Fruit fly (Drosophila melanogaster): ENCODE results near the gene TotC.
A peak's percentile ranks its signal among the peaks of the same experiment; 100 is the strongest.

TotC gene

DNA sequence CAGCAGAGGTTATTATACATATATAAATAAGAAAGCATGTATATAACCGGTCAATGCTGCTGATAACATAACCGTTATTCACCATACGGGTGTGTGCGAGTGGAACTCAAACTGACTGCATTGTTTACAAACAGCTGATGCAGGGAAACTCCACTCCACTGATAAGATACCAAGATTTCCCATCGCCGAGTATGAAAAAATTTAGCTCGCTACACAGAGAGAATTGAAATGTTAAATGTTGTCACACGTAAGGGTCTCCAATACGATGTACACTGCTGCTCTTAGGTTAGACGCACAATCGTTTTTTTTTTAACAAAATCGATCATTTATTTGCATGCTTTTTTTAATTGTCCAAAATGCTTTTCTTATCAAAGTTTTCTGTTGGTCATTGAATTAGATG, 39.1 kb upstream of the TotC start:
- no peak for TF ChIP-seq Rx (GFP tag; IDR thresholded peaks at IDR 0.05)
- no peak for TF ChIP-seq bab2 (GFP tag; optimal IDR thresholded peaks at IDR 0.05)
- no peak for TF ChIP-seq btn (GFP tag; optimal IDR thresholded peaks at IDR 0.05)
- no peak for TF ChIP-seq Hand (GFP tag; optimal IDR thresholded peaks at IDR 0.05)
- peak; percentile 22 for TF ChIP-seq chn (GFP tag; optimal IDR thresholded peaks at IDR 0.05)
- no peak for TF ChIP-seq NK7.1 (GFP tag; optimal IDR thresholded peaks at IDR 0.05)
- TF ChIP-seq pum (GFP tag; optimal IDR thresholded peaks at IDR 0.05): no peak
- no peak for TF ChIP-seq Taf1 (GFP tag; IDR thresholded peaks at IDR 0.05)
- TF ChIP-seq Scr (GFP tag; IDR thresholded peaks at IDR 0.05; ENCODE audit: partially characterized antibody): no peak
- TF ChIP-seq gce (GFP tag; IDR thresholded peaks at IDR 0.05): no peak
- TF ChIP-seq MBD-R2 (GFP tag; IDR thresholded peaks at IDR 0.05): no peak
- TF ChIP-seq CG4820 (GFP tag; optimal IDR thresholded peaks at IDR 0.05): no peak
- no peak for TF ChIP-seq CG4617 (GFP tag; optimal IDR thresholded peaks at IDR 0.05; ENCODE audit: borderline replicate concordance)
- TF ChIP-seq CG7372 (GFP tag; IDR thresholded peaks at IDR 0.05): no peak
- TF ChIP-seq pfk (GFP tag; optimal IDR thresholded peaks at IDR 0.05): no peak
- no peak for TF ChIP-seq CG10209 (GFP tag; optimal IDR thresholded peaks at IDR 0.05)
- no peak for TF ChIP-seq eyg (GFP tag; optimal IDR thresholded peaks at IDR 0.05)
- TF ChIP-seq CG7987 (GFP tag; optimal IDR thresholded peaks at IDR 0.05): no peak
- no peak for TF ChIP-seq CG10543 (GFP tag; optimal IDR thresholded peaks at IDR 0.05)
- TF ChIP-seq ara (GFP tag; IDR thresholded peaks at IDR 0.05): no peak
- no peak for TF ChIP-seq CG3847 (GFP tag; IDR thresholded peaks at IDR 0.05)
- peak; percentile 62 for TF ChIP-seq row (GFP tag; IDR thresholded peaks at IDR 0.05)
- TF ChIP-seq CG12744 (GFP tag; optimal IDR thresholded peaks at IDR 0.05): no peak
- TF ChIP-seq CG17802 (tag; optimal IDR thresholded peaks at IDR 0.05): no peak
- TF ChIP-seq CG2120 (GFP tag; optimal IDR thresholded peaks at IDR 0.05): peak; percentile 21
- no peak for TF ChIP-seq Vsx1 (GFP tag; optimal IDR thresholded peaks at IDR 0.05)
- TF ChIP-seq CG4360 (GFP tag; IDR thresholded peaks at IDR 0.05): no peak
- no peak for TF ChIP-seq disco-r (GFP tag; optimal IDR thresholded peaks at IDR 0.05)
- TF ChIP-seq Oli (tag; optimal IDR thresholded peaks at IDR 0.05): peak; percentile 30
- TF ChIP-seq sr (GFP tag; IDR thresholded peaks at IDR 0.05): no peak
- peak; percentile 21 for TF ChIP-seq CoRest (tag; optimal IDR thresholded peaks at IDR 0.05)
- no peak for TF ChIP-seq CG6765 (GFP tag; optimal IDR thresholded peaks at IDR 0.05)
- TF ChIP-seq phol (tag; optimal IDR thresholded peaks at IDR 0.05): peak; percentile 38
- TF ChIP-seq shn (GFP tag; optimal IDR thresholded peaks at IDR 0.05): peak; percentile 18
- TF ChIP-seq CG7357 (GFP tag; IDR thresholded peaks at IDR 0.05): no peak
- no peak for TF ChIP-seq pzg (GFP tag; optimal IDR thresholded peaks at IDR 0.05)
- TF ChIP-seq Abd-B (GFP tag; optimal IDR thresholded peaks at IDR 0.05): no peak
- no peak for TF ChIP-seq lov (optimal IDR thresholded peaks at IDR 0.05)
- TF ChIP-seq lov (GFP tag; IDR thresholded peaks at IDR 0.05): no peak
- no peak for TF ChIP-seq jing (GFP tag; optimal IDR thresholded peaks at IDR 0.05)
- no peak for TF ChIP-seq peb (GFP tag; IDR thresholded peaks at IDR 0.05)
- peak; percentile 33 for TF ChIP-seq unpg (GFP tag; optimal IDR thresholded peaks at IDR 0.05)
- TF ChIP-seq CG15479 (GFP tag; optimal IDR thresholded peaks at IDR 0.05): no peak
- TF ChIP-seq CG32772 (GFP tag; IDR thresholded peaks at IDR 0.05): no peak
- no peak for TF ChIP-seq HHEX (GFP tag; optimal IDR thresholded peaks at IDR 0.05)
- TF ChIP-seq CG13123 (GFP tag; optimal IDR thresholded peaks at IDR 0.05): no peak
- no peak for TF ChIP-seq Asciz (GFP tag; optimal IDR thresholded peaks at IDR 0.05)
- peak; percentile 11 for TF ChIP-seq Hsf (GFP tag; optimal IDR thresholded peaks at IDR 0.05)
- TF ChIP-seq CG1603 (tag; optimal IDR thresholded peaks at IDR 0.05): no peak
- TF ChIP-seq CG7963 (GFP tag; IDR thresholded peaks at IDR 0.05; ENCODE audit: partially characterized antibody): no peak
- no peak for TF ChIP-seq fru (optimal IDR thresholded peaks at IDR 0.05)
- TF ChIP-seq sd (tag; optimal IDR thresholded peaks at IDR 0.05): no peak

Measured in whole organism, embryonic.